Fruit fly (Drosophila melanogaster): ENCODE results near the gene vsg.

DNA sequence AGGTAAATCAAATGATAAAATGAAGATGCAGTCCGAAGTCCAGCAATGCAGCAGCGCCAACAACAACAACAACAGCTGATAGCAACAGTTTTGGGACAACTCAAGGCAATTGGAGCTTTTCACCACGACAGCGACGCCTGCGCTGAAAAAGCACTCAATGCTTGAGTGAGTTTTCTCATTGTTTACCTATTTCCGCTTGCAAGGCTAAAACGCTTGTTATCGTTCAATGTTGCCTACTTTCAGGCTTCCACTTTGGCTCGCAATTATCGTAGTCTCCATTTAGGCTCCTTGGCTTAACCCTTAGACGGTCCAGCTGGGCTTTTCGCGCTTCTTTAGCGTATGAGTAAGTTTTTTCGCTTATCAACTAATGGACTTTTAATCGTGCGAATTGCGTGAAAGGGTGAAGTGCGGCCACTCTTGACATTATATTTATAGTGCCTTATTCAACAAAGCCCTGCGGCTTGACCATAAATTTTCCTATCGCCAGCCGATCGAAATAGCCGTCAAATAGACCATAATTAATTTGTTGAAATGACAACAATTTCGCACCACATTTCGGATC lies 48.0 kb downstream of the vsg start:
- TF ChIP-seq CrebA (GFP tag; optimal IDR thresholded peaks at IDR 0.05; ENCODE audit: borderline replicate concordance) (no peak), CG9705 (GFP tag; optimal IDR thresholded peaks at IDR 0.05) (no peak), usp (GFP tag; optimal IDR thresholded peaks at IDR 0.05) (no peak), pan (optimal IDR thresholded peaks at IDR 0.05) (no peak), psq (GFP tag; optimal IDR thresholded peaks at IDR 0.05) (no peak), foxo (GFP tag; optimal IDR thresholded peaks at IDR 0.05) (no peak), OdsH (GFP tag; optimal IDR thresholded peaks at IDR 0.05) (no peak), fru (GFP tag; optimal IDR thresholded peaks at IDR 0.05) (no peak), Hr78 (GFP tag; optimal IDR thresholded peaks at IDR 0.05) (no peak), rgr (GFP tag; optimal IDR thresholded peaks at IDR 0.05) (peak; percentile 23), Sp1 (GFP tag; optimal IDR thresholded peaks at IDR 0.05) (no peak)

Measured in whole organism, wandering third instar larva.